Fruit fly (Drosophila melanogaster) whole organism, larva: ENCODE results near the gene BomBc3.

Experiments
- noc ChIP-seq: fragments of 200-800 bp; sonication (Bioruptor generic); optimal IDR thresholded peaks from 3 replicates; lab custom pipeline; 2019; ENCODE audit warnings: missing biosample characterization, mild to moderate bottlenecking, missing genetic modification characterization, moderate library complexity

Gene BomBc3

DNA sequence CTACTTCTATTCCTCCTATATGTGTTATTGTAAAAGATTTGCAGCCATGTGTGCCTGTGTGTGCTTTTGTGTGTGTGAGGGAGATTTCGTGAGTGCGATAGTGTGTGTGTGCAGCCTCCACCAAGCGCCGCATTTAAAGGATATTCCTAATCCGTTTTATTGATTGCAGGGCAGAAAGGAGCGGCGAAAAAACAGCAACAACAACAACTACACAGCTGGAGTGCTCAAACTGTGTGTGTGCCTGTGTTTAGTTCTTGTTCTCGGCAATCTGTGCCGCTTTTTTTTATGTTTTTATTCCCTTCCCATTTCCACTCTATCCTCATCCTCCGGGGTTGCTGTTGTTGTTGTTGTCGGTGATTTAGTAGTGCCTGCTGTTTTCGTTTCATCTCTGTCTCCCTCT lies 47.6 kb downstream of the BomBc3 start:
- TF ChIP-seq noc, result no peak

DNA sequence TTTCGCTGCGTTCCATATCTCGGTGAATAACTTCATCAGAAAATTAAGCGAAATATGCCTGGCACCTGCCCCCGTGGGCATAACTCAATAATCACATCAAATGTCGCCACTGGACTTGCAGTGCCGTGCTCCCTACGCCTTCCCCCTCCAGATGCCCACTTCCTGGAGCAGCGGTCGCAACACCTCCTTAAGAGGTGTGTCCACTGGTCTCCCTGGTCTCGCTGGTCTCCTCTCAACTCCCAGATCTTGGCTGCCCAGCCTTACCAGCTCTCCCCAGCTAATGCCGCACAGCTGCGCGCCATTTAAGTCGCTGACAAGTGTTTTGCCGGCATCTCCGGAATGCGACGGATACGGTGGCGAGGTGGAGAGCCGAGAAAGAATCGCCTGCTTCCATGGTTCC lies 48.6 kb downstream of the BomBc3 start:
- no peak for TF ChIP-seq noc

DNA sequence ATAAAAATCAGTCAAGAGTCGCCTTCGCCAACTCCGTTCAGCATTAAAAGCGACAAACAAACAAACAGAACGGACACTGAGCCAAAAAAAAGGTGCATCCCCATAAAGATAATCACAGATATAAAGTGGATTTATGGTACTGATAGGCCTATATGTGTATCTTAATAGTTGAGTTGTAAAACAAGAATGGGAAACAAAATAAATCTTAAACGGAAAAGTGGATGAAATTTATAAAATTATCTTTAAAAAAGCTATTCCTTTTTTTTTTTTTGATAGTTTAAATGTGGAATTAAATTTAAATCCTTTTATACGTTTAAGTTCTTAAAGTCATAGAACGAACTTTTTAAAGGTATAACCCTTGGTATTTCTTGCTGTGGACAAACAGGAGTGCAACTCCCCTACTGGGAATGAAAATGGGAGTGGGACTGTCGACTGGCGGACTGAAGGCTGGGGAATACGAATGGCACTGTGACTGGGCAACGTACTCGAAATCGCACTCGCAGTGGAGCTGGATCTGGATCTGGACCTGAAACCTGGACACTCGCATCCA lies 50.2 kb downstream of the BomBc3 start:
- no peak for TF ChIP-seq noc
